Fruit fly (Drosophila melanogaster): ENCODE data around the gene gish.

gish gene

dm6 chr3R:16335438-16336073 is 63.3 kb downstream of the gish start:
- TF ChIP-seq pad (GFP tag; optimal IDR thresholded peaks at IDR 0.05) (no peak), CG7045 (GFP tag; optimal IDR thresholded peaks at IDR 0.05) (no peak), toe (GFP tag; optimal IDR thresholded peaks at IDR 0.05) (no peak), kay (GFP tag; ENCODE audit: borderline replicate concordance) (no peak), CG12768 (GFP tag; optimal IDR thresholded peaks at IDR 0.05) (no peak), CG7101 (tag; optimal IDR thresholded peaks at IDR 0.05) (no peak)

- no peak for TF ChIP-seq toe (GFP tag; optimal IDR thresholded peaks at IDR 0.05)
- TF ChIP-seq ovo (GFP tag; optimal IDR thresholded peaks at IDR 0.05) = no peak
- TF ChIP-seq tj (GFP tag; optimal IDR thresholded peaks at IDR 0.05) = peak; percentile 28
- TF ChIP-seq CG7101 (tag; optimal IDR thresholded peaks at IDR 0.05) = no peak
- TF ChIP-seq bab1 (GFP tag; optimal IDR thresholded peaks at IDR 0.05) = no peak
- TF ChIP-seq cnc (optimal IDR thresholded peaks at IDR 0.05) = no peak
- TF ChIP-seq kay (GFP tag; ENCODE audit: borderline replicate concordance) = peak; percentile 86
- no peak for TF ChIP-seq Hr96 (GFP tag; optimal IDR thresholded peaks at IDR 0.05)
- TF ChIP-seq CG1620 (GFP tag; optimal IDR thresholded peaks at IDR 0.05) = no peak
- TF ChIP-seq cic (GFP tag; optimal IDR thresholded peaks at IDR 0.05) = no peak
- peak; percentile 24 for TF ChIP-seq CG12768 (GFP tag; optimal IDR thresholded peaks at IDR 0.05)
- no peak for TF ChIP-seq Mnt (GFP tag; optimal IDR thresholded peaks at IDR 0.05)
- TF ChIP-seq CG11617 (GFP tag; optimal IDR thresholded peaks at IDR 0.05) = no peak
- TF ChIP-seq Crg-1 (GFP tag; optimal IDR thresholded peaks at IDR 0.05) = no peak
- TF ChIP-seq CG33017 (tag; optimal IDR thresholded peaks at IDR 0.05) = peak; percentile 10
- no peak for TF ChIP-seq Clk (GFP tag; optimal IDR thresholded peaks at IDR 0.05)
These were observed 64.2 kb downstream of the gish start for dm6 chr3R:16336327-16337052.

dm6 chr3R:16337053-16337385 is 64.8 kb downstream of the gish start:
- TF ChIP-seq ovo (GFP tag; optimal IDR thresholded peaks at IDR 0.05) = no peak
- no peak for TF ChIP-seq CG12768 (GFP tag; optimal IDR thresholded peaks at IDR 0.05)
- TF ChIP-seq cnc (optimal IDR thresholded peaks at IDR 0.05) = no peak
- TF ChIP-seq tj (GFP tag; optimal IDR thresholded peaks at IDR 0.05) = no peak
- TF ChIP-seq bab1 (GFP tag; optimal IDR thresholded peaks at IDR 0.05) = no peak
- no peak for TF ChIP-seq kay (GFP tag; ENCODE audit: borderline replicate concordance)
- TF ChIP-seq CG7045 (GFP tag; optimal IDR thresholded peaks at IDR 0.05) = no peak
- no peak for TF ChIP-seq CG5204 (GFP tag; optimal IDR thresholded peaks at IDR 0.05)
- TF ChIP-seq Mnt (GFP tag; optimal IDR thresholded peaks at IDR 0.05) = no peak
- no peak for TF ChIP-seq cic (GFP tag; optimal IDR thresholded peaks at IDR 0.05)
- no peak for TF ChIP-seq CG11617 (GFP tag; optimal IDR thresholded peaks at IDR 0.05)
- no peak for TF ChIP-seq CG7101 (tag; optimal IDR thresholded peaks at IDR 0.05)
- TF ChIP-seq CG1620 (GFP tag; optimal IDR thresholded peaks at IDR 0.05) = no peak
- no peak for TF ChIP-seq toe (GFP tag; optimal IDR thresholded peaks at IDR 0.05)
- no peak for TF ChIP-seq Hr96 (GFP tag; optimal IDR thresholded peaks at IDR 0.05)
- TF ChIP-seq pad (GFP tag; optimal IDR thresholded peaks at IDR 0.05) = no peak

- TF ChIP-seq bab1 (GFP tag; optimal IDR thresholded peaks at IDR 0.05) = no peak
- TF ChIP-seq Mnt (GFP tag; optimal IDR thresholded peaks at IDR 0.05) = no peak
- TF ChIP-seq Clk (GFP tag; optimal IDR thresholded peaks at IDR 0.05) = no peak
- no peak for TF ChIP-seq cnc (optimal IDR thresholded peaks at IDR 0.05)
- TF ChIP-seq Crg-1 (GFP tag; optimal IDR thresholded peaks at IDR 0.05) = no peak
- TF ChIP-seq CG7101 (tag; optimal IDR thresholded peaks at IDR 0.05) = no peak
- no peak for TF ChIP-seq CG14711 (tag; optimal IDR thresholded peaks at IDR 0.05)
- TF ChIP-seq kay (GFP tag; ENCODE audit: borderline replicate concordance) = no peak
- TF ChIP-seq cic (GFP tag; optimal IDR thresholded peaks at IDR 0.05) = no peak
- no peak for TF ChIP-seq pad (GFP tag; optimal IDR thresholded peaks at IDR 0.05)
- TF ChIP-seq Hr96 (GFP tag; optimal IDR thresholded peaks at IDR 0.05) = no peak
- TF ChIP-seq tj (GFP tag; optimal IDR thresholded peaks at IDR 0.05) = no peak
- TF ChIP-seq CG7045 (GFP tag; optimal IDR thresholded peaks at IDR 0.05) = no peak
- no peak for TF ChIP-seq toe (GFP tag; optimal IDR thresholded peaks at IDR 0.05)
- TF ChIP-seq CG1620 (GFP tag; optimal IDR thresholded peaks at IDR 0.05) = no peak
- TF ChIP-seq CG33017 (tag; optimal IDR thresholded peaks at IDR 0.05) = no peak
- TF ChIP-seq CG12768 (GFP tag; optimal IDR thresholded peaks at IDR 0.05) = no peak
- no peak for TF ChIP-seq CG5204 (GFP tag; optimal IDR thresholded peaks at IDR 0.05)
These were observed 65.6 kb downstream of the gish start for dm6 chr3R:16337863-16338262.

dm6 chr3R:16338342-16338741 is 66.1 kb downstream of the gish start:
- peak; percentile 15 for TF ChIP-seq pad (GFP tag; optimal IDR thresholded peaks at IDR 0.05)
- TF ChIP-seq cic (GFP tag; optimal IDR thresholded peaks at IDR 0.05) = peak; percentile 37
- no peak for TF ChIP-seq CG11617 (GFP tag; optimal IDR thresholded peaks at IDR 0.05)
- no peak for TF ChIP-seq CG12768 (GFP tag; optimal IDR thresholded peaks at IDR 0.05)
- TF ChIP-seq CG33017 (tag; optimal IDR thresholded peaks at IDR 0.05) = peak; percentile 3
- peak; percentile 60 for TF ChIP-seq bab1 (GFP tag; optimal IDR thresholded peaks at IDR 0.05)
- TF ChIP-seq Mnt (GFP tag; optimal IDR thresholded peaks at IDR 0.05) = peak; percentile 65

- TF ChIP-seq cic (GFP tag; optimal IDR thresholded peaks at IDR 0.05) = no peak
- no peak for TF ChIP-seq cnc (optimal IDR thresholded peaks at IDR 0.05)
- no peak for TF ChIP-seq CG1620 (GFP tag; optimal IDR thresholded peaks at IDR 0.05)
- no peak for TF ChIP-seq ovo (GFP tag; optimal IDR thresholded peaks at IDR 0.05)
- TF ChIP-seq tj (GFP tag; optimal IDR thresholded peaks at IDR 0.05) = no peak
- TF ChIP-seq CG7045 (GFP tag; optimal IDR thresholded peaks at IDR 0.05) = no peak
These were observed 67.2 kb downstream of the gish start, which contains the start of gene Sulf1 for dm6 chr3R:16339475-16339874. Gene Sulf1, minus strand, starts transcription at chr3R:16339575.
